Fruit fly (Drosophila melanogaster): ENCODE results near the gene CG32240.
A peak's percentile ranks its signal among the peaks of the same experiment; 100 is the strongest.

The CG32240 gene

DNA sequence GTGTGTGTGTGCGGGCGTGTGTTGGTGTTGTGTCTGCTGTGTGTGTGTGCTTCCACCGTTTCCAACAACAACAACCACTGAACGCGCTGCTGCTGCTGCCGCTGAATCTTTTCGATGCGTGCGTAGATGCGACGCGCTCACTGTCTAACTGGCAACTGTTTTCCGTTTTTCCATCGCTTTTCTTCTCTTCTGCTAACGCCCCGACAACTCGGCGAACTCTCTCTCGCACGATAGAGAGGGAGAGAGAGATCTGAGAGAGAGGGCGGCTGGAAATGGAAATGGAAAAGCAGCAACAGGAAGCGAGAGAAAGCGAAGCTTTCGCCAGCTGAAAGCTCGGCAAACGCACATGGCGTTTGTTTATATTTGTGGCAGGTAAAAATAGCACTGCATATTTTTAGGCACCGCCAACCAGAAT lies 1.2 kb downstream of the CG32240 start, which contains the start of gene DopEcR (continued):
- TF ChIP-seq CG13287 (GFP tag; IDR thresholded peaks at IDR 0.05; ENCODE audit: partially characterized antibody) (peak; percentile 31; the same call in 1 of the 2 replicates), HLHmδ (GFP tag; optimal IDR thresholded peaks at IDR 0.05) (peak; percentile 24), jigr1 (GFP tag; IDR thresholded peaks at IDR 0.05) (no peak), CG6765 (GFP tag; optimal IDR thresholded peaks at IDR 0.05) (peak; percentile 64), Spps (tag; optimal IDR thresholded peaks at IDR 0.05) (no peak), tx (GFP tag; optimal IDR thresholded peaks at IDR 0.05) (no peak), CG13624 (GFP tag; optimal IDR thresholded peaks at IDR 0.05) (no peak), ro (GFP tag; IDR thresholded peaks at IDR 0.05) (no peak), al (GFP tag; IDR thresholded peaks at IDR 0.05) (no peak), hth (optimal IDR thresholded peaks at IDR 0.05) (no peak), hb (GFP tag; IDR thresholded peaks at IDR 0.05; ENCODE audit: partially characterized antibody) (no peak), NfI (GFP tag; optimal IDR thresholded peaks at IDR 0.05) (peak; percentile 17), Myb (GFP tag; optimal IDR thresholded peaks at IDR 0.05) (no peak), p53 (GFP tag; optimal IDR thresholded peaks at IDR 0.05) (no peak), sim (GFP tag; IDR thresholded peaks at IDR 0.05) (no peak), CG8944 (GFP tag; optimal IDR thresholded peaks at IDR 0.05) (no peak), Nf-YC (tag; optimal IDR thresholded peaks at IDR 0.05) (peak; percentile 25), CG11093 (GFP tag; IDR thresholded peaks at IDR 0.05) (no peak), az2 (GFP tag; optimal IDR thresholded peaks at IDR 0.05) (no peak), CG11247 (GFP tag; IDR thresholded peaks at IDR 0.05) (no peak), cas (GFP tag; IDR thresholded peaks at IDR 0.05) (no peak), CG3838 (GFP tag; optimal IDR thresholded peaks at IDR 0.05) (no peak), CG4617 (GFP tag; optimal IDR thresholded peaks at IDR 0.05; ENCODE audit: borderline replicate concordance) (no peak), en (GFP tag; optimal IDR thresholded peaks at IDR 0.05) (no peak), Pdp1 (GFP tag; optimal IDR thresholded peaks at IDR 0.05) (no peak), Ada2b (GFP tag; IDR thresholded peaks at IDR 0.05) (no peak), ken (GFP tag; IDR thresholded peaks at IDR 0.05) (0 out of 3 replicates have a peak, but pooled peaks have one; percentile 50), her (GFP tag; optimal IDR thresholded peaks at IDR 0.05) (peak; percentile 11), E2f1 (GFP tag; IDR thresholded peaks at IDR 0.05) (no peak), NC2α (GFP tag; optimal IDR thresholded peaks at IDR 0.05) (no peak), CG8388 (GFP tag; optimal IDR thresholded peaks at IDR 0.05) (peak; percentile 50), MTF-1 (GFP tag; optimal IDR thresholded peaks at IDR 0.05; ENCODE audit: borderline replicate concordance) (peak; percentile 51)

DNA sequence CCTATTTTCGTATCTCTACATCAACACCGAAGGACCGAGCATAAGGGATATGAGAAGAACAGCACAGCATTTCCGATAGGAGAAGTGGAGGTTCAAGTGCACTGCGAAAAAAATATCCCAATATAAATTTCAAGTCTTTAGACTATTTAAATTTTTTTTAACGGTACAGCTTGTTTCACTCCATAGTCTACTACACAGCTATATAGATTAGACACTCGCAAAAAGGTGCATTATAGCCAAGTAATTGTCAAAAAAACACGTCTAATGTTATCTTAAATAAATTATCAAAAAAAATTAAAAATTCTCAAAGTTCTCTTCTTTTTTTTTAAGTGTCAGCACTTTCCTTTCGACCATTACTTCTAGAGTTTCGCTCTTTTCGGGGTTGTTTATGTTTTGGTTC lies 2.5 kb downstream of the CG32240 start:
- TF ChIP-seq Optix (GFP tag; IDR thresholded peaks at IDR 0.05) (no peak), ranshi (GFP tag; IDR thresholded peaks at IDR 0.05) (peak; percentile 44; the same call in 1 of the 2 replicates), jigr1 (GFP tag; IDR thresholded peaks at IDR 0.05) (no peak), CG18599 (GFP tag; optimal IDR thresholded peaks at IDR 0.05) (peak; percentile 86), HLH3B (GFP tag; IDR thresholded peaks at IDR 0.05) (peak; percentile 45; the same call in 1 of the 2 replicates), CG15696 (tag; optimal IDR thresholded peaks at IDR 0.05) (peak; percentile 15), CG7372 (GFP tag; IDR thresholded peaks at IDR 0.05) (peak; percentile 16; the same call in 1 of the 2 replicates), ttk (GFP tag; IDR thresholded peaks at IDR 0.05) (peak; percentile 52; the same call in 1 of the 2 replicates), fd3F (GFP tag; optimal IDR thresholded peaks at IDR 0.05) (peak; percentile 55), lmd (GFP tag; IDR thresholded peaks at IDR 0.05) (peak; percentile 69), pnt (GFP tag; optimal IDR thresholded peaks at IDR 0.05) (no peak), CG9932 (GFP tag; IDR thresholded peaks at IDR 0.05) (peak; percentile 38), zf30C (GFP tag; optimal IDR thresholded peaks at IDR 0.05) (peak; percentile 66), CG34376 (GFP tag; optimal IDR thresholded peaks at IDR 0.05) (peak; percentile 34), CG34224 (GFP tag; IDR thresholded peaks at IDR 0.05; ENCODE audit: partially characterized antibody) (no peak), amos (GFP tag; IDR thresholded peaks at IDR 0.05; ENCODE audit: partially characterized antibody) (no peak), CG10147 (GFP tag; optimal IDR thresholded peaks at IDR 0.05) (peak; percentile 67), CG14667 (GFP tag; IDR thresholded peaks at IDR 0.05) (peak; percentile 34; the same call in 1 of the 2 replicates), ssp (GFP tag; IDR thresholded peaks at IDR 0.05) (peak; percentile 43), Hmr (GFP tag; optimal IDR thresholded peaks at IDR 0.05) (peak; percentile 68), Sox100B (GFP tag; optimal IDR thresholded peaks at IDR 0.05) (peak; percentile 55), nau (GFP tag; optimal IDR thresholded peaks at IDR 0.05) (peak; percentile 12)

All from whole organism, embryonic.